Worm (Caenorhabditis elegans): Measurements from ENCODE around the gene Y80D3A.8.

ce11 chrV:18909682-18910081, 30.8 kb upstream of the Y80D3A.8 start:
- TF ChIP-seq flt-1 (GFP tag; IDR thresholded peaks at IDR 0.05) = no peak
- no peak for TF ChIP-seq med-1 (GFP tag; optimal IDR thresholded peaks at IDR 0.05; ENCODE audit: insufficient read depth)
- TF ChIP-seq klf-2 (GFP tag; conservative IDR thresholded peaks at IDR 0.05) = no peak
- TF ChIP-seq cog-1 (tag; optimal IDR thresholded peaks at IDR 0.05) = no peak
- TF ChIP-seq tab-1 (GFP tag; IDR thresholded peaks at IDR 0.05) = no peak
- no peak for TF ChIP-seq ztf-23 (GFP tag; IDR thresholded peaks at IDR 0.05)
- no peak for TF ChIP-seq T22C8.4 (GFP tag; IDR thresholded peaks at IDR 0.05)
- TF ChIP-seq ztf-29 (GFP tag; IDR thresholded peaks at IDR 0.05) = peak; percentile 33; the same call in 1 of the 2 replicates
- no peak for TF ChIP-seq ref-1 (GFP tag; conservative IDR thresholded peaks at IDR 0.05)
